Fruit fly (Drosophila melanogaster) Kc167 (cell line): ENCODE results near the gene RhoGAP15B.

ENCODE experiments used
- Myc ChIP-seq: fragments of >200 bp; optimal IDR thresholded peaks from 2 replicates; lab custom pipeline; 2017; ENCODE audit warnings: missing external identifiers
- Sin3A ChIP-seq: fragments of >200 bp; optimal IDR thresholded peaks from 2 replicates; lab custom pipeline; 2018; ENCODE audit warnings: missing external identifiers
- h ChIP-seq: fragments of >200 bp; optimal IDR thresholded peaks from 3 replicates; lab custom pipeline; 2018; ENCODE audit warnings: missing external identifiers
- insv ChIP-seq: fragments of >200 bp; optimal IDR thresholded peaks from 3 replicates; lab custom pipeline; 2018; ENCODE audit warnings: missing external identifiers
- psq ChIP-seq: fragments of >200 bp; optimal IDR thresholded peaks from 2 replicates; lab custom pipeline; 2017; ENCODE audit warnings: missing external identifiers
- ttk ChIP-seq: sonication (Bioruptor generic); optimal IDR thresholded peaks from 2 replicates; lab custom pipeline; 2017; ENCODE audit warnings: missing external identifiers

The RhoGAP15B gene

DNA sequence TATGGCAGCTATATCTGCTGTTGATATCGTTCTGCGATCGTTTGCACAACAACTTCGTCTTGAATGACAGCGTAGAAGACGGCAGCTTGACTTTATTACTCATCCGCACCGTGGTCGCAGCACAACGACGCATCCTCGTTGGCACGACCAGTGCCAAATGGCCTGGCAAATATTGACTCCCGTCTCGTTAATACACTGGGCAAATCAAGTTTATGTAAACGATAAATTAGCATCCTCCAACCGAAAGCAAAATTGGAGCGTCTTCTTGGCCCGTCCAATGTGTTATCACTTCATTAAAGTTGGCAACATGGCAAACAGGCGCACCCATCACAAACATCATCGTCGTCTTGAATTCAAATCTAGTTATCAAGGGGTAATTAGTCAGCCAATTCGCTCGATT is 25.6 kb upstream of the RhoGAP15B start:
- TF ChIP-seq Sin3A: no peak
- TF ChIP-seq psq (lab: Kevin White, UChicago): no peak
- TF ChIP-seq h (lab: Kevin White, UChicago): no peak
- TF ChIP-seq ttk (lab: Kevin White, UChicago): no peak
- no peak for TF ChIP-seq insv (lab: Kevin White, UChicago)
- no peak for TF ChIP-seq Myc

DNA sequence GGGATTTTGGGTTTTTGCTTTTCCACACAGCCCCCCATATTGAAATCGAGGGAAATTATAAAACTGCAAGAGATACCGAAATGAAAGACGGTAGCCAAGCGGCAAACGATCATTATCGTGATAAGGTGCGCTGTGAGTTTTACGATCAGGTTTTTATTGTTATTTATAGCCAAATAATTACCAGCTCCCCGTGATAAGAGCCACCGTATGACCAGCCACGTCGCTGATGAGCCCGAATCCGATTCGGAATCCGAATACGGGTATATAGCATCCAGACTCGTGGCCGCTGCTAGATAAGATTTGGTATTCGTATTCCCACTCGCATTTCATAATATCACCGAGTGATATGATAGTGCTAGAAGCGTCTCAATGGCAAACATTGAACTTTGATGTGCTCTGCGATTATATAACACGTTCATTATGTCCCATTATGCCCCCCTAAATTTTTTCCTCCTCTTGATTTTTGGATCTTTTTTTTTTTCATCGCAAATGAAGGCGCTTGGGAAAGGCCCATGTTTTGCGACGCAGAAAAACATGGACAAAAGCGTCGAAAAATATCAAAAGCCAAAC is 24.2 kb upstream of the RhoGAP15B start:
- TF ChIP-seq h (lab: Kevin White, UChicago) (no peak), ttk (lab: Kevin White, UChicago) (no peak), insv (lab: Kevin White, UChicago) (no peak), psq (lab: Kevin White, UChicago) (no peak), Sin3A (no peak)

- TF ChIP-seq Myc: no peak
- TF ChIP-seq h (lab: Kevin White, UChicago): no peak
- TF ChIP-seq psq (lab: Kevin White, UChicago): no peak
- TF ChIP-seq Sin3A: no peak
- TF ChIP-seq insv (lab: Kevin White, UChicago): no peak
- no peak for TF ChIP-seq ttk (lab: Kevin White, UChicago)
Measured at dm6 chrX:16920682-16921286, 22.3 kb upstream of the RhoGAP15B start.

DNA sequence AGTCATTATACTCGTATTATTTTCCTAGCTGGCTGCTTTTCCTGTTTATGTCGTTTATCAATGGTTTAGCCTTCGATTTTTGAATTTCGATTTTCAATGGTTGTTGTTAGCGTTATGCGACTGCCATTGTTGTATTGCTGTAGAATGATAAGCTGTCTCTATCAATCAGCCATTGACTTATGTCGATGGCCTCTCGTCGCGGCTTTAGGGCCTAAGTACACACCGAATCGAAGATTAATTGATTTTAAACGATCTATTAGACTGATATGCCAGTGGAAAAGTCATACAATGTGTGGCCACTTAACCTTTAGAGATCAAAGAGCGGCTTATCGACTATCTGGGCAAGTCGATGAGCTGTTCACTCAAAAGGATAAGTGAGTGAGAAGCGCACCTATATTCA is 20.5 kb upstream of the RhoGAP15B start:
- no peak for TF ChIP-seq Sin3A
- no peak for TF ChIP-seq Myc
- no peak for TF ChIP-seq ttk (lab: Kevin White, UChicago)
- TF ChIP-seq insv (lab: Kevin White, UChicago): no peak
- TF ChIP-seq psq (lab: Kevin White, UChicago): no peak
- TF ChIP-seq h (lab: Kevin White, UChicago): no peak

dm6 chrX:16923503-16923902 is 19.6 kb upstream of the RhoGAP15B start:
- no peak for TF ChIP-seq psq (lab: Kevin White, UChicago)
- TF ChIP-seq Sin3A: no peak
- TF ChIP-seq Myc: no peak
- TF ChIP-seq h (lab: Kevin White, UChicago): no peak

DNA sequence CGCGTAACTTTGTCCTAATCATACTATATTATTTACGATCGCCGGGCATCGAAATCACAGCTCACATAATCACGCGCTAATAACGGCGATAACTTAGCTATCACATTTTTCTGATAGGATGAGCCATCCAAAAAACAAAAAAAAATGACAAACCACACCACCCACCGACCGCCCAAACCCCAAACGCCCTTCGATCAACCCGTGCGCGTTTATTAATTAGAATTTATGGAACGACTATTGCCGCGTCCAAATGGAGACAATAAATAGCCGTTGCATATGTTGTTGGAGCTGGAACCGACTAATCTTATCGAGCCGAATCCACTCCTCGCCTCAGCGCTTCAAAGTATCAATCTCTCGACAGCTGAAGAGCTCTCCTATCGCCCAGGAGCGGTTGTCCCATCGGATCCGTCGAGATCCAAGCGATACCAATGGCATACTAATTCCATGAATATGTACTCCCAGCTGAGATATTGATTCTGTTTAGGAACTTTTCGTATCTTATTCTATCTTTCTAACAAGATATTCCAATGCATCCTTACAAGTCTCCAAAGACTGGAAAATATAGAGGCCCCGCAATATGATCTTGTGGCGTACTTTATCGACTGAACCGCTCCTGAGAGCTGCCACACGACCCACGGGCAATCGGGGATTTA is 18.9 kb upstream of the RhoGAP15B start:
- TF ChIP-seq insv (lab: Kevin White, UChicago) (no peak), Sin3A (no peak), h (lab: Kevin White, UChicago) (no peak), ttk (lab: Kevin White, UChicago) (no peak), Myc (no peak), psq (lab: Kevin White, UChicago) (no peak)

DNA sequence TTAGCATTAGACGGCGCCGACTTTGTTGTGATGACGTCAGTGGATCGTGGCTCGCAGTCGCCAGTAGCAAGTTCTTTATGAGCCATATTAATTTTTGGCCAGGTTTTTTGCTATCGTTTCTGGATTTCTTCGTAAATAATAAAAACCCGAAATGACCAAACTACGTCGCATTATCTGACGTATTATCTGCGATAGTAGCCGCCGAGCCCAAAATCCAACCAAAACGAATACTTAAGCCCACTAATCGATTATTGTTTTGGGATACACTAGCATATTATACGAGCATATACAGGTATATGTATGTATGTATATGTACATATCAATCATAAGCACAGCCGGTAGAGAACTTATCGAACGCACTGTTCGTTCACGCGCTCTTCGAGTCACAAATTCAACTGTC is 16.4 kb upstream of the RhoGAP15B start:
- TF ChIP-seq insv (lab: Kevin White, UChicago) (no peak), h (lab: Kevin White, UChicago) (no peak), psq (lab: Kevin White, UChicago) (no peak), Sin3A (no peak), ttk (lab: Kevin White, UChicago) (no peak), Myc (no peak)

- TF ChIP-seq psq (lab: Kevin White, UChicago) (no peak), Myc (no peak), ttk (lab: Kevin White, UChicago) (no peak), insv (lab: Kevin White, UChicago) (no peak), Sin3A (no peak), h (lab: Kevin White, UChicago) (no peak)
Measured at dm6 chrX:16930465-16931286, 12.4 kb upstream of the RhoGAP15B start.

dm6 chrX:16931994-16932819 is 10.9 kb upstream of the RhoGAP15B start:
- TF ChIP-seq ttk (lab: Kevin White, UChicago): no peak
- TF ChIP-seq Sin3A: no peak
- TF ChIP-seq Myc: no peak
- no peak for TF ChIP-seq psq (lab: Kevin White, UChicago)
- TF ChIP-seq h (lab: Kevin White, UChicago): no peak

DNA sequence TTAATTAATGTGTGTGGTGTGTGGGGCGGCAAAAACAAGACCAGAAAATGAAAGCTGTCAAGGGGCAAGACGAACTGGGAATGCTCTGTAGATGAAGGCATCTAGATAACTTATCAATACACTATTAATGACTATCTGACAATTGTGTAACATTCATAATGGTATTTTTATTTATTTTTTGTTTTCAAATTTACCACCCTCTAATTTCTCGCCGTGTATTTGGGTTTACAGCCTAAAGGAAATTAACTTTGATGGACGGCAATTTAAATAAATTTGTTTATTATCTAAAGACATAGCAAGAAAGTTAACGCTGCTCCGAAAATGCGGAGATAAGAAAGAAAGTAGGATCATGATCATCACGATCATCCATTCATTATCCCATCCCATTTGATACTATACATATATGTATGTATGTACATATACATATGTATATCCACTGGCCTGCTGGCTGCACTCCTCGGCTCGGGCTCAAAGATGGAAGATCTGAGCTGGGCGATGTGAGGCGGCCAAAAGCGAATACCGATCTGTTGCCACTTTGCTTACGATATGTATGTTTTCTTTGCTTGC is 10.2 kb upstream of the RhoGAP15B start:
- TF ChIP-seq h (lab: Kevin White, UChicago): no peak
- no peak for TF ChIP-seq insv (lab: Kevin White, UChicago)

dm6 chrX:16934430-16934829 is 8.7 kb upstream of the RhoGAP15B start:
- TF ChIP-seq psq (lab: Kevin White, UChicago) (no peak), Sin3A (no peak), insv (lab: Kevin White, UChicago) (no peak), Myc (no peak), h (lab: Kevin White, UChicago) (no peak), ttk (lab: Kevin White, UChicago) (no peak)
